Fruit fly (Drosophila melanogaster): ENCODE data around the gene Aven.

DNA sequence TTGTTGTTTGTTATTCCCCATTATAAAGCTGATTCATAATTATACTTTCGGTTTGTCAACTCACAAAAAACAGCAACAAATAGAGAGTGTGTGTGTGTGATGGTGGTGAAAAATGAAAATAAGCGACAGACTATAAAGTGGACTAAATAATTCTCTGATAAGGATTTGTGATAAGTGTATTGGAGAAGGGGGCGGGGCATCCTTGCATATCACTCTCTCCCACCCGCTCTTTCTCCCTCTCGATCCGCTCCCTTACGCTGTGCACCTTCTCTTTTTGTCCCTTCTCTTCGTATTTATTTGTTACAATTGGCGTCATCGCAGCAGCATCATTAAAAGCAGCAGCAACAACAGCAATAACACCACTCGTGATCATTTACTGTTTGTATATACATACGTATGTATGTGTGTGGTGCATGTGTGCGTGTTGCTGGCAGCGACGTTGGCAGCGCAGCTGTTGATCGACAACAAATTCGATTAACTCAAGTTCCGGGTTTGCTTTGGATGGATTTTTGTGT lies 32.1 kb upstream of the Aven start:
- TF ChIP-seq CG8478 (optimal IDR thresholded peaks at IDR 0.05) (no peak), CTCF (optimal IDR thresholded peaks at IDR 0.05) (no peak)

Measured in S2 (cell line).